Fruit fly (Drosophila melanogaster): ENCODE results near the gene CG32687.

Gene CG32687

DNA sequence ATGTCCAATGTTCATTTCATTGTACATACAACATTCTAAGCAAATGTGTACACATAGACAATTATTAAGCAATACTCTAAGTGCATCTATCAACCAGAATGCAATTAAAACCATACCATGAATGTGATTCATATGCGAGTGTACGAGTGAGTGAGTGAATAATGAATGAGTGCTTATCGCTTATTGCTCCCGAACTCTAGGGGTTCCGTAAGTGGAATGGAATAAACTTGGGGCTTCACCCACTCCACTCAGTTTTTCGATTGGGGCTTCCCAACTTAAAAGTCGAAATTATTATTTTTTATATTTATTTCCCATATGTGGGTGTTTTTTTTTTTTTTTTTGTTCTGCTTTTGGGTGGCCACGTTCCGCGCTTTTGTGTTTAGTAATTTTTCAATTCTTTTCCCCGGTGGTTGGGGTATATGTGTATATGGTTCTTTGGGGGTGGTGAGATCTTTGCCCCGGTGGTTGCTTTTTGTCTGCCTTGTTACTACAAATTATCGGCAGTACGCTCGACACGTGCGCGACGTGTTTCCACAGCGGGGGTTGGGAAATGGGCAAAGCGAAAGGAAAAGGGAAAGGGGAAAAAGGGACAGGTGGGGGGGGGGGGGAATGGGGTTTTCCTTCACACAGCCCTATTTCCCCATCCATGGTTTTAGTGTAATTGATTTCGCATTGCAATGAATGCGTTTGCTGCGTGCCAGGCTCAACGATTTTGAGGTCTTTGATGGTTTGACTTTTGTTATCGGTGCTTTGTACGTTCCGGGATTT lies 46.7 kb upstream of the CG32687 start:
- TF ChIP-seq Rel (GFP tag; optimal IDR thresholded peaks at IDR 0.05) = no peak
- peak; percentile 96 for TF ChIP-seq Rel (tag; optimal IDR thresholded peaks at IDR 0.05)
- no peak for TF ChIP-seq h (GFP tag; optimal IDR thresholded peaks at IDR 0.05)

DNA sequence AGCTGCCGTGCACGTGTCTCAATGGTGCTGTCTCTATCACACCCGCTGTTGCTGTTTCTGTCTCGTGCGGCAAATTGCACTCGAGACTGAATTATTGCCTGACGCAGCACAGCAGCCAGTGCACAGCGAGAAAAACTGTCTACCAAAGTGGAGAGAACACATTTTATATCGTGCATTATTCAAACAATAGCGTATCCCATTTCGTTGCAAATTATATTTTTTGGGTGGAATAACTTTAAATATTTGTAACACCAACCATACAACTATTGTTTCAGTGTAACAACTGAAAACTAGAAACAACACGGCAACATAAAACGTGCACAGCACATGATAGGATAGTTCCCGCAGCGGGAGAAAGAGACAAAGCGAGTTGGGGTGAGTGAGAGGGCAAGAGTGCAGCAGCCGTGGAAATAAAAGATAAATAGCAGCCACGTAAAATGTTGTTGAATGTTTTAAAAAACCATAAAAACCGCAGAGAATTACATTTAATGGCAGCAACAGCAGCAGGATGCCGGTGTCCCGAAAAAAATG lies 28.4 kb upstream of the CG32687 start:
- TF ChIP-seq lola (GFP tag; optimal IDR thresholded peaks at IDR 0.05) (no peak), jim (GFP tag; optimal IDR thresholded peaks at IDR 0.05) (no peak), HLH106 (tag; optimal IDR thresholded peaks at IDR 0.05) (peak; percentile 28), psq (GFP tag; optimal IDR thresholded peaks at IDR 0.05) (no peak), Mio (GFP tag; optimal IDR thresholded peaks at IDR 0.05) (no peak), dsf (GFP tag; optimal IDR thresholded peaks at IDR 0.05; ENCODE audit: borderline replicate concordance) (no peak), foxo (GFP tag; optimal IDR thresholded peaks at IDR 0.05) (peak in 1 of 2 experiments; percentile 37), Sp1 (GFP tag; optimal IDR thresholded peaks at IDR 0.05) (peak; percentile 16), fru (GFP tag; optimal IDR thresholded peaks at IDR 0.05) (peak; percentile 14), dl (GFP tag; optimal IDR thresholded peaks at IDR 0.05; ENCODE audit: insufficient read depth in 1 of 2, partially characterized antibody in 2 of 2) (no peak)

DNA sequence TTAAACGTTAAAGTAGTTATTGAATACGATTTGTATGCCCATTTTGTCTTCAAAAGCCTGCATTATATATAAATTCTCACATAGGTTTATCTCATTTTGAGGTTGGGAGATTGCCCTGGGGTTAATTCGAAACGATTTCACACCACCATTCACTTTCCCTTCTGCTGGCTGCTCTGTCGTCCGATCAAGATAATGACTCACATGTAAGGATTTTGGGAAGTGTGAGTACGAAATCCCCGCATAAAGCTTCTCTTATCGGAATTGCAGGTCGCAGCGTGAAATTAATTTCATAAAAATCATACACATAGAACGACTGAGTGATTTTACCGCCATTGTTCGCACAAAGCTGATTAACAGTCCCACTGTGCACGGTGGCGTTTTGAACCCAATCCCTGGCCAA lies 27.8 kb upstream of the CG32687 start:
- TF ChIP-seq Dfd (GFP tag; optimal IDR thresholded peaks at IDR 0.05) (no peak), Rel (GFP tag; optimal IDR thresholded peaks at IDR 0.05) (no peak), Rel (tag; optimal IDR thresholded peaks at IDR 0.05) (peak; percentile 84)

DNA sequence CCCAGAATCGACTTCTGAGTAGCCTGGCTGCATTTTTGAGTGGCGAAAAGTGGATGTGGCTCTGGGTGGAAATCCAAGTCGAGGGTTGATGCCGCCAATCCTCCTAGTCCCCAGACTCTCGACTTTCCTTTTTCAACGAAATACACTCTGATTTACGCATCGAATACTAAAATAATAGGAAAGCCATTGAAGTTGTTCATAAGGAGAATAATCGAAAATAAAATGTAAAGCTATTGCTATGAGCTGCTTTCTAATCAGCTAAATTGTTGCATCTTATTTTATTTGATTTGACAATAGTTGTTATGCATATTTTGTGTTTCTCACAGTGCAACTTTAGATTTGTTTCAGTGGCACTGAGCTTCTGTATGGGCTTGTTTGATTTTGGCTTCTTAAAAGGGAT lies 26.6 kb upstream of the CG32687 start:
- no peak for TF ChIP-seq CG9705 (GFP tag; optimal IDR thresholded peaks at IDR 0.05)
- no peak for TF ChIP-seq dsf (GFP tag; optimal IDR thresholded peaks at IDR 0.05; ENCODE audit: borderline replicate concordance)
- no peak for TF ChIP-seq Hr78 (GFP tag; optimal IDR thresholded peaks at IDR 0.05)
- no peak for TF ChIP-seq psq (GFP tag; optimal IDR thresholded peaks at IDR 0.05)
- TF ChIP-seq Hnf4 (GFP tag; optimal IDR thresholded peaks at IDR 0.05) = peak; percentile 25
- TF ChIP-seq h (GFP tag; optimal IDR thresholded peaks at IDR 0.05) = peak; percentile 46
- no peak for TF ChIP-seq Dif (GFP tag; optimal IDR thresholded peaks at IDR 0.05; ENCODE audit: partially characterized antibody)
- TF ChIP-seq rgr (GFP tag; optimal IDR thresholded peaks at IDR 0.05) = peak; percentile 25
- no peak for TF ChIP-seq brk (GFP tag; optimal IDR thresholded peaks at IDR 0.05)
- no peak for TF ChIP-seq Hr83 (GFP tag; optimal IDR thresholded peaks at IDR 0.05; ENCODE audit: poor library complexity, severe bottlenecking)
- TF ChIP-seq Vsx2 (GFP tag; optimal IDR thresholded peaks at IDR 0.05; ENCODE audit: partially characterized antibody) = no peak
- TF ChIP-seq Sp1 (GFP tag; optimal IDR thresholded peaks at IDR 0.05) = peak; percentile 18
- no peak for TF ChIP-seq dmrt93B (GFP tag; optimal IDR thresholded peaks at IDR 0.05)
- TF ChIP-seq jim (GFP tag; optimal IDR thresholded peaks at IDR 0.05) = no peak
- TF ChIP-seq OdsH (GFP tag; optimal IDR thresholded peaks at IDR 0.05) = no peak
- TF ChIP-seq fru (GFP tag; optimal IDR thresholded peaks at IDR 0.05) = peak; percentile 58
- no peak for TF ChIP-seq usp (GFP tag; optimal IDR thresholded peaks at IDR 0.05)
- peak; percentile 44 for TF ChIP-seq HLH106 (tag; optimal IDR thresholded peaks at IDR 0.05)
- TF ChIP-seq Jra (GFP tag; optimal IDR thresholded peaks at IDR 0.05) = no peak
- TF ChIP-seq sage (GFP tag; optimal IDR thresholded peaks at IDR 0.05) = no peak
- no peak for TF ChIP-seq Dfd (GFP tag; optimal IDR thresholded peaks at IDR 0.05)
- no peak for TF ChIP-seq pan (optimal IDR thresholded peaks at IDR 0.05)
- TF ChIP-seq Myc (optimal IDR thresholded peaks at IDR 0.05) = no peak
- TF ChIP-seq CG32264 (GFP tag; optimal IDR thresholded peaks at IDR 0.05) = no peak
- no peak for TF ChIP-seq Mio (GFP tag; optimal IDR thresholded peaks at IDR 0.05)
- TF ChIP-seq tai (GFP tag; optimal IDR thresholded peaks at IDR 0.05) = no peak
- TF ChIP-seq Abd-B (GFP tag; optimal IDR thresholded peaks at IDR 0.05) = no peak
- TF ChIP-seq woc (GFP tag; optimal IDR thresholded peaks at IDR 0.05) = no peak
- peak; percentile 35 for TF ChIP-seq ey (GFP tag; optimal IDR thresholded peaks at IDR 0.05)
- no peak for TF ChIP-seq CrebA (GFP tag; optimal IDR thresholded peaks at IDR 0.05; ENCODE audit: borderline replicate concordance)
- TF ChIP-seq dl (GFP tag; optimal IDR thresholded peaks at IDR 0.05; ENCODE audit: insufficient read depth in 1 of 2, partially characterized antibody in 2 of 2) = no peak
- no peak for TF ChIP-seq GATAd (GFP tag; optimal IDR thresholded peaks at IDR 0.05)
- TF ChIP-seq foxo (GFP tag; optimal IDR thresholded peaks at IDR 0.05) = peak in 1 of 2 experiments; percentile 42
- TF ChIP-seq lola (GFP tag; optimal IDR thresholded peaks at IDR 0.05) = no peak
- TF ChIP-seq N (GFP tag; optimal IDR thresholded peaks at IDR 0.05) = no peak
- TF ChIP-seq sv (GFP tag; optimal IDR thresholded peaks at IDR 0.05) = no peak
- no peak for TF ChIP-seq Rel (GFP tag; optimal IDR thresholded peaks at IDR 0.05)
- TF ChIP-seq Rel (tag; optimal IDR thresholded peaks at IDR 0.05) = no peak
- no peak for TF ChIP-seq br (GFP tag; optimal IDR thresholded peaks at IDR 0.05)

Data from whole organism, wandering third instar larva.